Fruit fly (Drosophila melanogaster) S2 (cell line): ENCODE results near the gene CG42366.

Experiments used
- CG8478 ChIP-seq: fragments of >200 bp; optimal IDR thresholded peaks from 2 replicates; lab custom pipeline; 2018
- CTCF ChIP-seq, 2 experiments: fragments of >200 bp; optimal IDR thresholded peaks; 2 replicates each; lab custom pipeline; 2018

DNA sequence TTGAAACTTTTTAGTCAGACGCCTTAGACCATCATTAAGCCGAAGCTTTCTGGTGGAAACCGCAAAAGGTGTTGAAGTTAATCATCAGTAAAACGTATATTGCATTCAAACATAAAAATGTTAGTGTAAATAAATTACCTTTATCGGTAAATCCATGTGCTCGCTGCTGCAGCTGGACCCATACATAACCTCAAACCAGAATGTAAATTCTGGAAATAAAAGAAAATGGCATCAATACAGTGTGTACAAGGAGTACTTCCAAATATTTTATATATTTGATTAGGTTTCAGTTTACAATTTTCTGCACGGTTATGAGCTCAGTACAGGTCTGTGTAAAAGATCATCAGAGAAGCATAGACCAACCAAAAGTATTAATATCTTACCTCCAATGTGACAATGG is 30.8 kb upstream of the CG42366 start:
- no peak for TF ChIP-seq CG8478 (lab: Kevin White, UChicago)
- no peak for TF ChIP-seq CTCF (optimal IDR thresholded peaks at IDR 0.05; lab: Kevin White, UChicago)
